Worm (Caenorhabditis elegans) whole organism, young adult: ENCODE data around the gene F42C5.4.

ENCODE experiments used
- efl-1 ChIP-seq: fragments of 150-350 bp; optimal IDR thresholded peaks from 2 replicates; lab custom pipeline; 2014; ENCODE audit warnings: missing biosample characterization, missing genetic modification reagents, missing genetic modification characterization
- nhr-90 ChIP-seq: sonication (generic microtip); optimal IDR thresholded peaks from 2 replicates; lab custom pipeline; 2016; ENCODE audit warnings: missing genotype, mild to moderate bottlenecking, missing genetic modification characterization, missing compliant biosample characterization
- pha-4 ChIP-seq: fragments of 150-350 bp; sonication (generic microtip); optimal IDR thresholded peaks from 2 replicates; lab custom pipeline; 2014; ENCODE audit warnings: missing biosample characterization, missing genetic modification reagents, missing genetic modification characterization
- unc-62 ChIP-seq: fragments of 150-350 bp; optimal IDR thresholded peaks from 2 replicates; lab custom pipeline; 2014; ENCODE audit warnings: missing biosample characterization, missing genetic modification reagents, missing genetic modification characterization

- TF ChIP-seq pha-4 (tag; lab: Kevin White, UChicago) (no peak), nhr-90 (tag; lab: Kevin White, UChicago) (no peak), efl-1 (no peak), unc-62 (GFP tag; lab: Kevin White, UChicago) (no peak)
Observed at ce11 chrIV:7301481-7301880, 9.6 kb upstream of the F42C5.4 start.
